Worm (Caenorhabditis elegans) whole organism, L3 larva: ENCODE results near the gene Y37E11AL.2.

Source experiments
- R02D3.7 ChIP-seq: fragments of 150-350 bp; optimal IDR thresholded peaks from 2 replicates; lab custom pipeline; 2014; ENCODE audit warnings: missing biosample characterization, missing genetic modification characterization
- ZK546.5 ChIP-seq: sonication (generic microtip); optimal IDR thresholded peaks from 2 replicates; lab custom pipeline; 2017; ENCODE audit warnings: missing biosample characterization, missing genetic modification characterization
- aly-2 ChIP-seq: fragments of 150-350 bp; optimal IDR thresholded peaks from 2 replicates; lab custom pipeline; 2014; ENCODE audit warnings: missing biosample characterization, missing genetic modification characterization
- ama-1 ChIP-seq: fragments of 150-350 bp; optimal IDR thresholded peaks from 2 replicates; lab custom pipeline; 2018
- ceh-16 ChIP-seq: sonication (generic microtip); optimal IDR thresholded peaks from 2 replicates; lab custom pipeline; 2017; ENCODE audit warnings: missing biosample characterization, missing genetic modification characterization
- ceh-28 ChIP-seq: fragments of 150-350 bp; optimal IDR thresholded peaks from 2 replicates; lab custom pipeline; 2014; ENCODE audit warnings: missing biosample characterization, missing genetic modification reagents, missing genetic modification characterization
- ceh-82 ChIP-seq: fragments of 150-350 bp; optimal IDR thresholded peaks from 2 replicates; lab custom pipeline; 2014; ENCODE audit warnings: missing biosample characterization, missing genetic modification characterization
- ceh-9 ChIP-seq: sonication (generic microtip); optimal IDR thresholded peaks from 2 replicates; lab custom pipeline; 2018; ENCODE audit warnings: missing biosample characterization, missing genetic modification characterization
- daf-12 ChIP-seq: fragments of 150-350 bp; optimal IDR thresholded peaks from 2 replicates; lab custom pipeline; 2014; ENCODE audit warnings: missing biosample characterization, missing genetic modification reagents, missing genetic modification characterization
- egl-27 ChIP-seq: sonication (generic microtip); optimal IDR thresholded peaks from 4 replicates; lab custom pipeline; 2017; ENCODE audit warnings: missing biosample characterization, missing genetic modification reagents, missing genetic modification characterization
- egl-5 ChIP-seq: fragments of 150-350 bp; optimal IDR thresholded peaks from 2 replicates; lab custom pipeline; 2017; ENCODE audit warnings: missing biosample characterization, missing genetic modification reagents, missing genetic modification characterization, inconsistent platforms
- elt-1 ChIP-seq: fragments of 150-350 bp; optimal IDR thresholded peaks from 2 replicates; lab custom pipeline; 2014; ENCODE audit warnings: missing biosample characterization, missing genetic modification characterization
- elt-2 ChIP-seq: sonication (generic microtip); optimal IDR thresholded peaks from 2 replicates; lab custom pipeline; 2016; ENCODE audit warnings: missing genetic modification reagents, mild to moderate bottlenecking, missing genetic modification characterization, missing compliant biosample characterization
- elt-3 ChIP-seq, 3 experiments: fragments of 150-350 bp in 1 of 3; sonication (generic microtip) in 2 of 3; optimal IDR thresholded peaks; 2 replicates in 2 of 3; 4 replicates in 1 of 3; lab custom pipeline; 2014 to 2017; ENCODE audit warnings: missing biosample characterization in 3 of 3, missing genetic modification characterization in 3 of 3
- eor-1 ChIP-seq, 2 experiments: fragments of 150-350 bp; optimal IDR thresholded peaks; 2 replicates each; lab custom pipeline; 2014 to 2018; ENCODE audit warnings: missing biosample characterization in 2 of 2, missing genetic modification characterization in 2 of 2
- fkh-10 ChIP-seq: sonication (generic microtip); optimal IDR thresholded peaks from 2 replicates; lab custom pipeline; 2017; ENCODE audit warnings: missing biosample characterization, missing genetic modification reagents, missing genetic modification characterization
- fkh-2 ChIP-seq: fragments of 150-350 bp; optimal IDR thresholded peaks from 2 replicates; lab custom pipeline; 2014; ENCODE audit warnings: missing biosample characterization, missing genetic modification reagents, missing genetic modification characterization
- fos-1 ChIP-seq: fragments of 150-350 bp; optimal IDR thresholded peaks from 2 replicates; lab custom pipeline; 2014; ENCODE audit warnings: missing biosample characterization, missing genetic modification characterization
- hmg-11 ChIP-seq: sonication (generic microtip); optimal IDR thresholded peaks from 2 replicates; lab custom pipeline; 2016; ENCODE audit warnings: missing genetic modification characterization, missing compliant biosample characterization
- jun-1 ChIP-seq: fragments of 150-350 bp; optimal IDR thresholded peaks from 2 replicates; lab custom pipeline; 2014; ENCODE audit warnings: missing biosample characterization, missing genetic modification reagents, missing genetic modification characterization
- lin-15B ChIP-seq: fragments of 150-350 bp; optimal IDR thresholded peaks from 2 replicates; lab custom pipeline; 2014; ENCODE audit warnings: missing biosample characterization, missing genetic modification characterization
- lin-39 ChIP-seq: fragments of 150-350 bp; optimal IDR thresholded peaks from 2 replicates; lab custom pipeline; 2018; ENCODE audit warnings: missing biosample characterization, missing genetic modification reagents, missing genetic modification characterization
- lsy-12 ChIP-seq: sonication (generic microtip); optimal IDR thresholded peaks from 2 replicates; lab custom pipeline; 2016; ENCODE audit warnings: mild to moderate bottlenecking, missing genetic modification characterization, missing compliant biosample characterization
- mdl-1 ChIP-seq: fragments of 150-350 bp; optimal IDR thresholded peaks from 2 replicates; lab custom pipeline; 2014; ENCODE audit warnings: missing biosample characterization, missing genetic modification characterization
- mml-1 ChIP-seq: fragments of 150-350 bp; sonication (generic microtip); optimal IDR thresholded peaks from 3 replicates; lab custom pipeline; 2014; ENCODE audit warnings: missing biosample characterization, missing genetic modification characterization
- nfya-1 ChIP-seq: sonication (generic microtip); optimal IDR thresholded peaks from 2 replicates; lab custom pipeline; 2017; ENCODE audit warnings: missing genetic modification characterization, mild to moderate bottlenecking, missing compliant biosample characterization, antibody characterized with exemption, moderate library complexity; ENCODE audit not compliant: insufficient read depth
- nhr-11 ChIP-seq: fragments of 150-350 bp; optimal IDR thresholded peaks from 2 replicates; lab custom pipeline; 2014; ENCODE audit warnings: missing biosample characterization, missing genetic modification characterization
- nhr-12 ChIP-seq: fragments of 150-350 bp; optimal IDR thresholded peaks from 2 replicates; lab custom pipeline; 2014; ENCODE audit warnings: missing biosample characterization, missing genetic modification characterization
- nhr-23 ChIP-seq: fragments of 150-350 bp; optimal IDR thresholded peaks from 2 replicates; lab custom pipeline; 2014; ENCODE audit warnings: missing biosample characterization, missing genetic modification reagents, missing genetic modification characterization
- nhr-237 ChIP-seq: fragments of 150-350 bp; optimal IDR thresholded peaks from 2 replicates; lab custom pipeline; 2014; ENCODE audit warnings: missing biosample characterization, missing genetic modification characterization
- nhr-25 ChIP-seq: sonication (generic microtip); optimal IDR thresholded peaks from 2 replicates; lab custom pipeline; 2017; ENCODE audit warnings: missing biosample characterization, missing genetic modification characterization
- nhr-28 ChIP-seq: fragments of 150-350 bp; optimal IDR thresholded peaks from 2 replicates; lab custom pipeline; 2014; ENCODE audit warnings: missing biosample characterization, missing genetic modification characterization
- nhr-43 ChIP-seq: sonication (generic microtip); optimal IDR thresholded peaks from 2 replicates; lab custom pipeline; 2016; ENCODE audit warnings: mild to moderate bottlenecking, missing genetic modification characterization, missing compliant biosample characterization; ENCODE audit not compliant: poor library complexity, severe bottlenecking
- nhr-67 ChIP-seq: fragments of 150-350 bp; optimal IDR thresholded peaks from 2 replicates; lab custom pipeline; 2014; ENCODE audit warnings: missing biosample characterization, missing genetic modification characterization
- nhr-76 ChIP-seq: fragments of 150-350 bp; sonication (generic microtip); optimal IDR thresholded peaks from 5 replicates; lab custom pipeline; 2014; ENCODE audit warnings: missing biosample characterization, missing genetic modification characterization
- nhr-77 ChIP-seq: fragments of 150-350 bp; optimal IDR thresholded peaks from 2 replicates; lab custom pipeline; 2014; ENCODE audit warnings: missing biosample characterization, missing genetic modification characterization
- pha-4 ChIP-seq: fragments of 150-350 bp; optimal IDR thresholded peaks from 2 replicates; lab custom pipeline; 2014; ENCODE audit warnings: missing biosample characterization, missing genetic modification reagents, missing genetic modification characterization
- pqm-1 ChIP-seq: fragments of 150-350 bp; optimal IDR thresholded peaks from 2 replicates; lab custom pipeline; 2017; ENCODE audit warnings: missing biosample characterization, missing genetic modification characterization, inconsistent platforms
- sea-2 ChIP-seq: fragments of 150-350 bp; sonication (generic microtip); optimal IDR thresholded peaks from 4 replicates; lab custom pipeline; 2014; ENCODE audit warnings: missing biosample characterization, missing genetic modification reagents, missing genetic modification characterization
- skn-1 ChIP-seq: fragments of 150-350 bp; optimal IDR thresholded peaks from 2 replicates; lab custom pipeline; 2014; ENCODE audit warnings: missing biosample characterization, missing genetic modification characterization
- snpc-4 ChIP-seq: fragments of 150-350 bp; optimal IDR thresholded peaks from 2 replicates; lab custom pipeline; 2014; ENCODE audit warnings: missing biosample characterization, missing genetic modification characterization
- tbx-2 ChIP-seq: sonication (generic microtip); optimal IDR thresholded peaks from 2 replicates; lab custom pipeline; 2016; ENCODE audit warnings: mild to moderate bottlenecking, missing genetic modification characterization, missing compliant biosample characterization
- unc-39 ChIP-seq: sonication (generic microtip); optimal IDR thresholded peaks from 4 replicates; lab custom pipeline; 2017; ENCODE audit warnings: missing biosample characterization, missing genetic modification characterization
- unc-62 ChIP-seq: fragments of 150-350 bp; sonication (generic microtip); optimal IDR thresholded peaks from 4 replicates; lab custom pipeline; 2014; ENCODE audit warnings: missing biosample characterization, missing genetic modification reagents, missing genetic modification characterization
- zag-1 ChIP-seq: fragments of 150-350 bp; optimal IDR thresholded peaks from 2 replicates; lab custom pipeline; 2014; ENCODE audit warnings: missing biosample characterization, missing genetic modification characterization
- ztf-11 ChIP-seq: fragments of 150-350 bp; optimal IDR thresholded peaks from 2 replicates; lab custom pipeline; 2014; ENCODE audit warnings: missing biosample characterization, missing genetic modification characterization
- ztf-4 ChIP-seq: fragments of 150-350 bp; optimal IDR thresholded peaks from 2 replicates; lab custom pipeline; 2014; ENCODE audit warnings: missing biosample characterization, missing genetic modification characterization

Y37E11AL.2 gene

DNA sequence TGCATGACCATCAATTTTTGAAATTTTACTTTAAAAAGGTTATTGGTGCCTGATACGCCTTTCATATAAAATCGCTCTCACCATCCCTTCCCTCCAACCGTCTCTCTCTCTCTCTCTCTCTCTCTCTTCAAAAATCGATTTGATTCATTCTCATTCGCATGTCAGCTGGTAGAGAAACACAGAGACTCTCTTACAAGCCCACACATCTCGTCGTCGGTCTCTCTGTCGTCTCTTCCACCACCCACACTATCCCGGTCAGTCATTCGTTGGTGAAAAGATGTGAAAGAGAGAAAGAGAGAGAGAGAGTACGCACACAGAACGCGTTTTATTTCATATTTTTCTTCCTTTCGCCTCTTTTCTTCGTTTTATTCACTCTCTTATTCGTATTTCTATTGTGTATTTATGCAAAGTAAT lies 44.1 kb downstream of the Y37E11AL.2 start:
- TF ChIP-seq nhr-237 (tag; lab: Kevin White, UChicago): no peak
- peak; percentile 66 for TF ChIP-seq elt-2 (tag; lab: Kevin White, UChicago)
- TF ChIP-seq ceh-82 (tag; lab: Kevin White, UChicago): no peak
- TF ChIP-seq lin-39 (tag; lab: Kevin White, UChicago): peak; percentile 82
- TF ChIP-seq egl-5 (tag; lab: Kevin White, UChicago): peak; percentile 86
- TF ChIP-seq mdl-1 (tag; lab: Kevin White, UChicago): peak; percentile 33
- no peak for TF ChIP-seq nhr-12
- TF ChIP-seq nhr-67 (tag; lab: Kevin White, UChicago): no peak
- TF ChIP-seq unc-39 (tag; lab: Kevin White, UChicago): no peak
- peak; percentile 36 for TF ChIP-seq snpc-4 (tag; lab: Kevin White, UChicago)
- peak; percentile 90 for TF ChIP-seq hmg-11
- peak; percentile 31 for TF ChIP-seq ama-1 (lab: Kevin White, UChicago)
- TF ChIP-seq ceh-16 (tag; lab: Kevin White, UChicago): no peak
- TF ChIP-seq fkh-10 (GFP tag; lab: Kevin White, UChicago): no peak
- TF ChIP-seq nhr-25 (tag; lab: Kevin White, UChicago): peak; percentile 88
- TF ChIP-seq ZK546.5 (tag; lab: Kevin White, UChicago): no peak
- no peak for TF ChIP-seq mml-1 (tag; lab: Kevin White, UChicago)
- no peak for TF ChIP-seq ztf-11 (tag; lab: Kevin White, UChicago)
- TF ChIP-seq ceh-9: no peak
- TF ChIP-seq nhr-43: peak; percentile 51
- TF ChIP-seq ceh-28 (tag; lab: Kevin White, UChicago): peak; percentile 95
- no peak for TF ChIP-seq nhr-11 (tag; lab: Kevin White, UChicago)
- no peak for TF ChIP-seq ztf-4 (tag; lab: Kevin White, UChicago)
- no peak for TF ChIP-seq fos-1 (tag; lab: Kevin White, UChicago)
- peak; percentile 48 for TF ChIP-seq lsy-12
- TF ChIP-seq nfya-1 (tag; lab: Kevin White, UChicago): peak; percentile 93
- TF ChIP-seq nhr-23 (tag; lab: Kevin White, UChicago): peak; percentile 75
- peak; percentile 85 for TF ChIP-seq jun-1 (tag; lab: Kevin White, UChicago)
- peak; percentile 80 for TF ChIP-seq skn-1
- TF ChIP-seq aly-2: no peak
- TF ChIP-seq nhr-28 (tag; lab: Kevin White, UChicago): no peak
- peak; percentile 72 for TF ChIP-seq pqm-1
- no peak for TF ChIP-seq daf-12
- TF ChIP-seq egl-27 (tag; lab: Kevin White, UChicago): no peak
- no peak for TF ChIP-seq zag-1
- no peak for TF ChIP-seq elt-3 (tag; optimal IDR thresholded peaks at IDR 0.05; lab: Kevin White, UChicago)
- TF ChIP-seq sea-2 (GFP tag; lab: Kevin White, UChicago): no peak
- TF ChIP-seq eor-1 (tag; optimal IDR thresholded peaks at IDR 0.05; lab: Kevin White, UChicago): no peak
- TF ChIP-seq unc-62: no peak
- TF ChIP-seq tbx-2 (tag; lab: Kevin White, UChicago): peak; percentile 60
- peak; percentile 75 for TF ChIP-seq pha-4 (tag; lab: Kevin White, UChicago)
- peak; percentile 10 for TF ChIP-seq nhr-77 (tag; lab: Kevin White, UChicago)
- no peak for TF ChIP-seq fkh-2 (tag; lab: Kevin White, UChicago)
- TF ChIP-seq lin-15B (tag; lab: Kevin White, UChicago): peak; percentile 78
- no peak for TF ChIP-seq elt-1
- TF ChIP-seq nhr-76 (tag; lab: Kevin White, UChicago): no peak
- TF ChIP-seq R02D3.7 (tag; lab: Kevin White, UChicago): peak; percentile 60
- TF ChIP-seq, all 47 proteins: peak for 21
